Fruit fly (Drosophila melanogaster) whole organism, prepupa: ENCODE data around the gene wupA.

ENCODE experiments used
- Blimp-1 ChIP-seq: fragments of 200-800 bp; sonication (Bioruptor generic); optimal IDR thresholded peaks from 3 replicates; lab custom pipeline; 2017; ENCODE audit warnings: missing biosample characterization, missing genetic modification characterization, mild to moderate bottlenecking, moderate library complexity, missing genetic modification reagents
- CG10631 ChIP-seq: fragments of 200-800 bp; sonication (Bioruptor generic); optimal IDR thresholded peaks from 2 replicates; lab custom pipeline; 2016; ENCODE audit warnings: missing biosample characterization, missing genetic modification characterization
- CG10669 ChIP-seq: fragments of 200-800 bp; sonication (Bioruptor generic); optimal IDR thresholded peaks from 3 replicates; lab custom pipeline; 2018; ENCODE audit warnings: missing biosample characterization, mild to moderate bottlenecking, missing genetic modification characterization, moderate library complexity
- CG11294 ChIP-seq: fragments of 200-800 bp; sonication (Bioruptor generic); IDR thresholded peaks from 2 replicates; pipeline ENCODE4 v1.3.6; 2022; ENCODE audit warnings: missing biosample characterization, missing genetic modification characterization
- CG11762 ChIP-seq: fragments of 200-800 bp; sonication (Bioruptor generic); optimal IDR thresholded peaks from 3 replicates; lab custom pipeline; 2016; ENCODE audit warnings: missing biosample characterization, missing genetic modification characterization; ENCODE audit not compliant: insufficient read depth
- CG11902 ChIP-seq: fragments of 200-800 bp; sonication (Bioruptor generic); optimal IDR thresholded peaks from 3 replicates; lab custom pipeline; 2016; ENCODE audit warnings: missing biosample characterization, missing genetic modification characterization
- CG15336 ChIP-seq: fragments of 200-800 bp; sonication (Bioruptor generic); IDR thresholded peaks from 2 replicates; pipeline ENCODE4 v1.3.6; 2022; ENCODE audit warnings: missing biosample characterization, missing genetic modification characterization
- CG1621 ChIP-seq: fragments of 200-800 bp; sonication (Bioruptor generic); optimal IDR thresholded peaks from 3 replicates; lab custom pipeline; 2018; ENCODE audit warnings: missing biosample characterization, mild to moderate bottlenecking, missing genetic modification characterization
- CG16779 ChIP-seq: fragments of 200-800 bp; sonication (Bioruptor generic); optimal IDR thresholded peaks from 3 replicates; lab custom pipeline; 2017; ENCODE audit warnings: missing biosample characterization, mild to moderate bottlenecking, missing genetic modification characterization
- CG3032 ChIP-seq: fragments of 200-800 bp; optimal IDR thresholded peaks from 2 replicates; lab custom pipeline; 2019; ENCODE audit warnings: missing biosample characterization, mild to moderate bottlenecking, missing genetic modification characterization, moderate library complexity
- CG31627 ChIP-seq: fragments of 200-800 bp; sonication (Bioruptor generic); optimal IDR thresholded peaks from 3 replicates; lab custom pipeline; 2016; ENCODE audit warnings: missing biosample characterization, missing genetic modification characterization
- CG34406 ChIP-seq: fragments of 200-800 bp; sonication (Bioruptor generic); optimal IDR thresholded peaks from 3 replicates; lab custom pipeline; 2016; ENCODE audit warnings: missing biosample characterization, missing genetic modification characterization
- CG3919 ChIP-seq: fragments of 200-800 bp; sonication (Bioruptor generic); optimal IDR thresholded peaks from 3 replicates; lab custom pipeline; 2016; ENCODE audit warnings: missing biosample characterization, missing genetic modification characterization
- CG4318 ChIP-seq: fragments of 200-800 bp; sonication (Bioruptor generic); optimal IDR thresholded peaks from 3 replicates; lab custom pipeline; 2017; ENCODE audit warnings: missing biosample characterization, mild to moderate bottlenecking, missing genetic modification characterization
- CG6163 ChIP-seq: fragments of 200-800 bp; sonication (Bioruptor generic); IDR thresholded peaks from 3 replicates; pipeline ENCODE4 v1.3.6; 2022; ENCODE audit warnings: missing biosample characterization, missing genetic modification characterization
- CG6276 ChIP-seq: fragments of 200-800 bp; sonication (Bioruptor generic); optimal IDR thresholded peaks from 2 replicates; lab custom pipeline; 2017; ENCODE audit warnings: missing biosample characterization, mild to moderate bottlenecking, missing genetic modification characterization
- CG6854 ChIP-seq: fragments of 200-800 bp; sonication (Bioruptor generic); optimal IDR thresholded peaks from 2 replicates; lab custom pipeline; 2017; ENCODE audit warnings: missing biosample characterization, mild to moderate bottlenecking, missing genetic modification characterization
- CG7368 ChIP-seq: fragments of 200-800 bp; sonication (Bioruptor generic); optimal IDR thresholded peaks from 3 replicates; lab custom pipeline; 2016; ENCODE audit warnings: missing biosample characterization, missing genetic modification characterization
- CG8119 ChIP-seq: fragments of 200-800 bp; sonication (Bioruptor generic); IDR thresholded peaks from 3 replicates; pipeline ENCODE4 v1.3.6; 2022; ENCODE audit warnings: missing biosample characterization, missing genetic modification characterization
- CG8319 ChIP-seq: fragments of 200-800 bp; sonication (Bioruptor generic); optimal IDR thresholded peaks from 3 replicates; lab custom pipeline; 2016; ENCODE audit warnings: missing biosample characterization, missing genetic modification characterization
- CG8632 ChIP-seq: fragments of 200-800 bp; sonication (Bioruptor generic); optimal IDR thresholded peaks from 3 replicates; lab custom pipeline; 2016; ENCODE audit warnings: missing biosample characterization, missing genetic modification characterization
- CG9139 ChIP-seq: fragments of 200-800 bp; sonication (Bioruptor generic); optimal IDR thresholded peaks from 3 replicates; lab custom pipeline; 2017; ENCODE audit warnings: missing biosample characterization, mild to moderate bottlenecking, missing genetic modification characterization
- Eip78C ChIP-seq: fragments of 200-800 bp; sonication (Bioruptor generic); peaks from one replicate; lab custom pipeline; 2016; ENCODE audit warnings: missing biosample characterization, missing genetic modification characterization
- Eip93F ChIP-seq: fragments of 200-800 bp; sonication (Bioruptor generic); optimal IDR thresholded peaks from 2 replicates; lab custom pipeline; 2016; ENCODE audit warnings: missing biosample characterization, mild to moderate bottlenecking, missing genetic modification characterization
- Ets21C ChIP-seq: fragments of 200-800 bp; sonication (Bioruptor generic); optimal IDR thresholded peaks from 3 replicates; lab custom pipeline; 2016; ENCODE audit warnings: missing biosample characterization, missing genetic modification characterization
- Ets96B ChIP-seq: fragments of 200-800 bp; optimal IDR thresholded peaks from 2 replicates; lab custom pipeline; 2019; ENCODE audit warnings: missing biosample characterization, mild to moderate bottlenecking, missing genetic modification characterization, moderate library complexity
- Hr4 ChIP-seq: fragments of 200-800 bp; sonication (Bioruptor generic); optimal IDR thresholded peaks from 3 replicates; lab custom pipeline; 2016; ENCODE audit warnings: missing biosample characterization, missing genetic modification characterization
- Lpt ChIP-seq: fragments of 200-800 bp; sonication (Bioruptor generic); optimal IDR thresholded peaks from 3 replicates; lab custom pipeline; 2016; ENCODE audit warnings: missing biosample characterization, missing genetic modification characterization
- Met ChIP-seq: fragments of 200-800 bp; sonication (Bioruptor generic); optimal IDR thresholded peaks from 3 replicates; lab custom pipeline; 2016; ENCODE audit warnings: missing biosample characterization, missing genetic modification characterization
- OdsH ChIP-seq: fragments of 200-800 bp; sonication (Bioruptor generic); optimal IDR thresholded peaks from 3 replicates; lab custom pipeline; 2016; ENCODE audit warnings: missing biosample characterization, missing genetic modification characterization
- Smox ChIP-seq: fragments of 200-800 bp; sonication (Bioruptor generic); optimal IDR thresholded peaks from 3 replicates; lab custom pipeline; 2016; ENCODE audit warnings: missing biosample characterization, missing genetic modification characterization
- Sox102F ChIP-seq: fragments of 200-800 bp; sonication (Bioruptor generic); optimal IDR thresholded peaks from 2 replicates; lab custom pipeline; 2016; ENCODE audit warnings: missing biosample characterization, mild to moderate bottlenecking, missing genetic modification characterization
- Sox15 ChIP-seq: fragments of 200-800 bp; sonication (Bioruptor generic); optimal IDR thresholded peaks from 3 replicates; lab custom pipeline; 2016; ENCODE audit warnings: missing biosample characterization, missing genetic modification characterization
- cyc ChIP-seq: fragments of 200-800 bp; sonication (Bioruptor generic); optimal IDR thresholded peaks from 3 replicates; lab custom pipeline; 2016; ENCODE audit warnings: missing biosample characterization, missing genetic modification characterization
- dsx ChIP-seq: fragments of 200-800 bp; optimal IDR thresholded peaks from 3 replicates; lab custom pipeline; 2019; ENCODE audit warnings: missing biosample characterization, mild to moderate bottlenecking, missing genetic modification characterization, moderate library complexity; ENCODE audit not compliant: poor library complexity, severe bottlenecking
- eg ChIP-seq: fragments of 200-800 bp; sonication (Bioruptor generic); IDR thresholded peaks from 3 replicates; pipeline ENCODE4 v1.3.6; 2022; ENCODE audit warnings: missing biosample characterization, missing genetic modification characterization
- fd59A ChIP-seq: fragments of 200-800 bp; sonication (Bioruptor generic); optimal IDR thresholded peaks from 2 replicates; lab custom pipeline; 2017; ENCODE audit warnings: missing biosample characterization, mild to moderate bottlenecking, missing genetic modification characterization, missing genetic modification reagents
- fkh ChIP-seq: fragments of 200-800 bp; sonication (Bioruptor generic); optimal IDR thresholded peaks from 3 replicates; lab custom pipeline; 2017; ENCODE audit warnings: missing biosample characterization, mild to moderate bottlenecking, missing genetic modification characterization, moderate library complexity
- lz ChIP-seq: fragments of 200-800 bp; sonication (Bioruptor generic); optimal IDR thresholded peaks from 3 replicates; lab custom pipeline; 2016; ENCODE audit warnings: missing biosample characterization, missing genetic modification characterization
- net ChIP-seq: fragments of 200-800 bp; sonication (Bioruptor generic); optimal IDR thresholded peaks from 3 replicates; lab custom pipeline; 2016; ENCODE audit warnings: missing biosample characterization, missing genetic modification characterization
- pdm3 ChIP-seq: fragments of 200-800 bp; sonication (Bioruptor generic); optimal IDR thresholded peaks from 3 replicates; lab custom pipeline; 2016; ENCODE audit warnings: missing biosample characterization, missing genetic modification characterization
- salr ChIP-seq, 2 experiments: fragments of 200-800 bp; sonication (Bioruptor generic); optimal IDR thresholded peaks; 3 replicates each; lab custom pipeline; 2016 to 2018; ENCODE audit warnings: missing biosample characterization in 2 of 2, missing genetic modification characterization in 2 of 2, mild to moderate bottlenecking in 1 of 2
- spab ChIP-seq: fragments of 200-800 bp; sonication (Bioruptor generic); optimal IDR thresholded peaks from 2 replicates; lab custom pipeline; 2017; ENCODE audit warnings: missing biosample characterization, mild to moderate bottlenecking, missing genetic modification characterization, missing genetic modification reagents
- svp ChIP-seq: fragments of 200-800 bp; sonication (Bioruptor generic); peaks from one replicate; lab custom pipeline; 2016; ENCODE audit warnings: missing biosample characterization, missing genetic modification characterization
- topi ChIP-seq: fragments of 200-800 bp; sonication (Bioruptor generic); optimal IDR thresholded peaks from 3 replicates; lab custom pipeline; 2016; ENCODE audit warnings: missing biosample characterization, missing genetic modification characterization
- vri ChIP-seq: fragments of 200-800 bp; sonication (Bioruptor generic); optimal IDR thresholded peaks from 3 replicates; lab custom pipeline; 2016; ENCODE audit warnings: missing biosample characterization, mild to moderate bottlenecking, missing genetic modification characterization

Gene wupA

dm6 chrX:18094747-18095352 is 21.9 kb downstream of the wupA start (continued):
- peak; percentile 7 for TF ChIP-seq CG11762
- no peak for TF ChIP-seq dsx (GFP tag; lab: Kevin White, UChicago)
- peak; percentile 19 for TF ChIP-seq cyc
- TF ChIP-seq CG3919: peak; percentile 53
- TF ChIP-seq OdsH (GFP tag; lab: Kevin White, UChicago): peak; percentile 65
- peak; percentile 51 for TF ChIP-seq Ets96B (tag; lab: Kevin White, UChicago)
- peak; percentile 38 for TF ChIP-seq CG34406
- TF ChIP-seq CG8119 (GFP tag; lab: Robert Waterston, UW): peak; percentile 68
- no peak for TF ChIP-seq Eip93F (GFP tag; lab: Kevin White, UChicago)
- no peak for TF ChIP-seq fkh (GFP tag; lab: Kevin White, UChicago)
- TF ChIP-seq Ets21C (GFP tag; lab: Kevin White, UChicago): no peak
- TF ChIP-seq Smox: peak; percentile 10
- TF ChIP-seq pdm3: peak; percentile 38

dm6 chrX:18094130-18094529 is 22.6 kb downstream of the wupA start:
- TF ChIP-seq Eip78C (peak; percentile 24), CG31627 (no peak)

- TF ChIP-seq spab (GFP tag; lab: Kevin White, UChicago): peak; percentile 41
- TF ChIP-seq CG6163 (GFP tag; lab: Robert Waterston, UW): peak; percentile 73
- TF ChIP-seq CG10669 (GFP tag; lab: Kevin White, UChicago): peak; percentile 74
- peak; percentile 90 for TF ChIP-seq svp (GFP tag; lab: Kevin White, UChicago)
- TF ChIP-seq CG15336 (GFP tag; lab: Robert Waterston, UW): peak; percentile 76
- TF ChIP-seq vri (GFP tag; lab: Kevin White, UChicago): peak; percentile 89
- peak; percentile 52 for TF ChIP-seq Blimp-1 (GFP tag; lab: Kevin White, UChicago)
- TF ChIP-seq CG3032 (tag; lab: Kevin White, UChicago): peak; percentile 70
- peak; percentile 76 for TF ChIP-seq CG10631 (GFP tag; lab: Kevin White, UChicago)
- peak; percentile 87 for TF ChIP-seq Smox
- TF ChIP-seq CG8319: peak; percentile 68
- peak; percentile 87 for TF ChIP-seq fkh (GFP tag; lab: Kevin White, UChicago)
- TF ChIP-seq CG16779: peak; percentile 17
- peak; percentile 41 for TF ChIP-seq fd59A (GFP tag; lab: Kevin White, UChicago)
- peak; percentile 75 for TF ChIP-seq Hr4 (GFP tag; lab: Kevin White, UChicago)
- peak; percentile 80 for TF ChIP-seq Sox102F (GFP tag; lab: Kevin White, UChicago)
- peak; percentile 36 to 50 for TF ChIP-seq salr (GFP tag; optimal IDR thresholded peaks at IDR 0.05; lab: Kevin White, UChicago)
- peak; percentile 62 for TF ChIP-seq CG7368 (GFP tag; lab: Kevin White, UChicago)
- TF ChIP-seq lz: peak; percentile 88
- TF ChIP-seq CG4318 (GFP tag; lab: Kevin White, UChicago): peak; percentile 52
- TF ChIP-seq CG11902 (GFP tag; lab: Kevin White, UChicago): peak; percentile 71
- TF ChIP-seq CG1621 (tag; lab: Kevin White, UChicago): peak; percentile 53
- peak; percentile 80 for TF ChIP-seq CG3919
- peak; percentile 72 for TF ChIP-seq Ets96B (tag; lab: Kevin White, UChicago)
- peak; percentile 27 for TF ChIP-seq CG6854 (GFP tag; lab: Kevin White, UChicago)
- peak; percentile 61 for TF ChIP-seq CG11762
- TF ChIP-seq dsx (GFP tag; lab: Kevin White, UChicago): peak; percentile 65
- TF ChIP-seq CG8119 (GFP tag; lab: Robert Waterston, UW): peak; percentile 77
- TF ChIP-seq net: peak; percentile 65
- peak; percentile 87 for TF ChIP-seq topi (GFP tag; lab: Kevin White, UChicago)
- peak; percentile 74 for TF ChIP-seq Sox15 (GFP tag; lab: Kevin White, UChicago)
- peak; percentile 45 for TF ChIP-seq CG6276
- peak; percentile 87 for TF ChIP-seq CG31627
- TF ChIP-seq CG8632: peak; percentile 74
- TF ChIP-seq Met (GFP tag; lab: Kevin White, UChicago): peak; percentile 87
- TF ChIP-seq CG11294 (GFP tag; lab: Robert Waterston, UW): peak; percentile 56; the same call in 1 of the 2 replicates
- peak; percentile 63 for TF ChIP-seq Lpt (GFP tag; lab: Kevin White, UChicago)
- peak; percentile 81 for TF ChIP-seq CG34406
- TF ChIP-seq eg (GFP tag; lab: Robert Waterston, UW): peak; percentile 65
- peak; percentile 47 for TF ChIP-seq CG9139 (GFP tag; lab: Kevin White, UChicago)
- TF ChIP-seq cyc: peak; percentile 85
Measured at dm6 chrX:18092810-18093222, 23.9 kb downstream of the wupA start, which contains the start of gene RhoGAP16F. Gene RhoGAP16F (plus strand): TSS chrX:18093145.
